Worm (Caenorhabditis elegans) whole organism, midembryonic: ENCODE data around the gene ric-8.

Source experiments
- cog-1 ChIP-seq: sonication (generic microtip); optimal IDR thresholded peaks from 2 replicates; lab custom pipeline; 2016; ENCODE audit warnings: missing genetic modification characterization, missing compliant biosample characterization
- med-1 ChIP-seq: sonication (generic microtip); optimal IDR thresholded peaks from 2 replicates; lab custom pipeline; 2017; ENCODE audit warnings: missing genetic modification characterization, mild to moderate bottlenecking, missing compliant biosample characterization, antibody characterized with exemption, missing genetic modification reagents; ENCODE audit not compliant: insufficient read depth
- ref-1 ChIP-seq: fragments of 200-800 bp; sonication (Bioruptor generic); conservative IDR thresholded peaks from 2 replicates; pipeline ENCODE4 v1.3.6; 2022; ENCODE audit warnings: missing genetic modification reagents, missing genetic modification characterization, missing compliant biosample characterization

DNA sequence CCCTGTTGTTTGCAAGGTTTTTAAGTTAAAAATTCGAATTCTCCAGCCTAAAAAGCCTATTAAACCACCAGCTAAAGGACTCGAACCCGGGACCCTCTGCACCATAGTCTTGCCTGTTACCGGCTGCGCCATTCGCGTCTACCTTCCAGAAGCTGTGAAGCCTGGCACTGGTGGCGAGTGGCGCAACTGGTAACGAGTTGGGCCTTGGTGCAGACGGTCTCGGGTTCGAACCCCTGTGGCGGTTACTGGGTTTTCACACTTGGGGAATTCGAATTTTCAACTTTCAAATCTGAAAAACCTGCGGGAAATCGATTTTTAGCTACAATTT lies 39.9 kb upstream of the ric-8 start:
- TF ChIP-seq ref-1 (GFP tag; lab: Robert Waterston, UW) (no peak), med-1 (GFP tag; lab: Kevin White, UChicago) (no peak), cog-1 (tag; lab: Kevin White, UChicago) (no peak)
